Worm (Caenorhabditis elegans): ENCODE measurements around the gene C16B8.3.

Gene C16B8.3

DNA sequence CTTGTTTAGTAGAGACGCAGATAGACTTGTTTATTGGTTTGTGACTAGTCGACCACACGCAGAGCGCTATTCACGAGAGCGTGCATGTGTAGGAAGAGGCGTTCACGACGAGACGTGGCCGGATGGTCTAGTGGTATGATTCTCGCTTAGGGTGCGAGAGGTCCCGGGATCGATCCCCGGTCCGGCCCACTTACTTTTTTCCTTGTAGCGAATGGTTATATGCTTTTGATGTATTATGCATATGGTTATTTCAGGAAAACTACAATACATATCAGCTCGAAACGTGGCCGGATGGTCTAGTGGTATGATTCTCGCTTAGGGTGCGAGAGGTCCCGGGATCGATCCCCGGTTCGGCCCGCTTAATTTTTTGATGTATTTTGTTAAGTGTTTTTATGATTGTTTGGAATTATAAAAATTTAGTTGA is 1.6 kb upstream of the C16B8.3 start (continued):
- TF ChIP-seq B0019.2 (GFP tag; conservative IDR thresholded peaks at IDR 0.05) (peak; percentile 54; the same call in 1 of the 2 replicates), tbp1 (GFP tag; optimal IDR thresholded peaks at IDR 0.05) (peak; percentile 93), let-526 (GFP tag; IDR thresholded peaks at IDR 0.05) (0 out of 2 replicates have a peak, but pooled peaks have one; percentile 14), mes-4 (tag; optimal IDR thresholded peaks at IDR 0.05) (peak; percentile 19), madf-6 (GFP tag; IDR thresholded peaks at IDR 0.05) (peak; percentile 56), ztf-18 (tag; optimal IDR thresholded peaks at IDR 0.05) (peak; percentile 57), tlf-1 (GFP tag; optimal IDR thresholded peaks at IDR 0.05) (peak; percentile 33), F10E7.11 (tag; optimal IDR thresholded peaks at IDR 0.05) (no peak), ztf-6 (GFP tag; IDR thresholded peaks at IDR 0.05) (peak; percentile 62; the same call in 1 of the 2 replicates), rpc-1 (optimal IDR thresholded peaks at IDR 0.05) (peak; percentile 79), rpc-1 (tag; optimal IDR thresholded peaks at IDR 0.05) (peak; percentile 79), C06A6.2 (GFP tag; conservative IDR thresholded peaks at IDR 0.05) (no peak), B0035.1 (tag; optimal IDR thresholded peaks at IDR 0.05) (peak; percentile 61), F33H1.4 (GFP tag; IDR thresholded peaks at IDR 0.05) (0 out of 2 replicates have a peak, but pooled peaks have one; percentile 6), ceh-91 (GFP tag; IDR thresholded peaks at IDR 0.05) (peak; percentile 55), Y67H2A.10 (GFP tag; conservative IDR thresholded peaks at IDR 0.05) (no peak), B0336.3 (GFP tag; IDR thresholded peaks at IDR 0.05) (peak; percentile 70), nfyb-1 (GFP tag; IDR thresholded peaks at IDR 0.05) (peak; percentile 89), dpl-1 (GFP tag; optimal IDR thresholded peaks at IDR 0.05) (no peak), Y56A3A.18 (GFP tag; IDR thresholded peaks at IDR 0.05) (peak; percentile 88), lin-54 (GFP tag; optimal IDR thresholded peaks at IDR 0.05) (peak; percentile 66), bed-1 (GFP tag; IDR thresholded peaks at IDR 0.05) (no peak), nhr-179 (tag; optimal IDR thresholded peaks at IDR 0.05) (no peak), bed-2 (GFP tag; IDR thresholded peaks at IDR 0.05) (0 out of 2 replicates have a peak, but pooled peaks have one; percentile 60), nhr-80 (tag; optimal IDR thresholded peaks at IDR 0.05) (peak; percentile 47), ceh-100 (GFP tag; IDR thresholded peaks at IDR 0.05) (peak; percentile 29; the same call in 1 of the 2 replicates), pbrm-1 (GFP tag; IDR thresholded peaks at IDR 0.05) (peak; percentile 95), Y95B8A.8 (GFP tag; IDR thresholded peaks at IDR 0.05) (peak; percentile 76; the same call in 1 of the 2 replicates), sdz-38 (tag; optimal IDR thresholded peaks at IDR 0.05) (no peak), egl-18 (GFP tag; IDR thresholded peaks at IDR 0.05) (0 out of 2 replicates have a peak, but pooled peaks have one; percentile 70), egl-44 (GFP tag; IDR thresholded peaks at IDR 0.05) (peak; percentile 72; the same call in 1 of the 2 replicates)

DNA sequence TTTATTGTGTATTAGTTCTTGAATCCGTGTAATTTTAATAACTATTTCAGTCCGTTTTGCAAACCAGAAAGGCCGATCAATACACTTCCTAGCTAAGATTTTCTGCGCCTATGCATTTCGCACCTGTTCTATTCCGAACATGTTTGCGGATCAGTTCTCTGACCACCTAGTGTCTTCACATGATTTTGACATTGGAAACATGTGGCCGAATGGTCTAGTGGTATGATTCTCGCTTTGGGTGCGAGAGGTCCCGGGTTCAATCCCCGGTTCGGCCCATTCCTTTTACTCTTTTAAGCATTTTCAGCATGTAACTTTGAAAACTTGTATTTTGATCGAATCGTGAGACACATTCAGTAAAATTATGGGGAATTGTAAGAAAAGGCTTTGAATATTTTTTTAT is 919 bp upstream of the C16B8.3 start:
- TF ChIP-seq F37B4.10 (GFP tag; IDR thresholded peaks at IDR 0.05) (0 out of 2 replicates have a peak, but pooled peaks have one; percentile 70), D2030.7 (GFP tag; IDR thresholded peaks at IDR 0.05) (peak; percentile 70), tbp1 (GFP tag; optimal IDR thresholded peaks at IDR 0.05) (peak; percentile 91), lin-54 (GFP tag; optimal IDR thresholded peaks at IDR 0.05) (peak; percentile 10), attf-6 (GFP tag; IDR thresholded peaks at IDR 0.05) (0 out of 2 replicates have a peak, but pooled peaks have one; percentile 31), ceh-27 (GFP tag; optimal IDR thresholded peaks at IDR 0.05) (peak; percentile 39), zim-3 (tag; optimal IDR thresholded peaks at IDR 0.05) (peak; percentile 26), dpff-1 (tag; optimal IDR thresholded peaks at IDR 0.05) (no peak), mcd-1 (GFP tag; IDR thresholded peaks at IDR 0.05) (0 out of 2 replicates have a peak, but pooled peaks have one; percentile 18), F52B5.7 (tag; optimal IDR thresholded peaks at IDR 0.05) (peak; percentile 33), efl-1 (GFP tag; optimal IDR thresholded peaks at IDR 0.05) (no peak), ceh-40 (GFP tag; IDR thresholded peaks at IDR 0.05) (peak; percentile 73; the same call in 1 of the 2 replicates), mxl-1 (tag; optimal IDR thresholded peaks at IDR 0.05) (peak; percentile 70), ztf-25 (GFP tag; IDR thresholded peaks at IDR 0.05) (0 out of 2 replicates have a peak, but pooled peaks have one; percentile 62), B0261.1 (tag; optimal IDR thresholded peaks at IDR 0.05) (peak; percentile 41), madf-6 (GFP tag; IDR thresholded peaks at IDR 0.05) (peak; percentile 45; the same call in 1 of the 2 replicates), rpc-1 (optimal IDR thresholded peaks at IDR 0.05) (peak; percentile 74), rpc-1 (tag; optimal IDR thresholded peaks at IDR 0.05) (peak; percentile 77), egl-44 (GFP tag; IDR thresholded peaks at IDR 0.05) (no peak), snpc-1.3 (tag; optimal IDR thresholded peaks at IDR 0.05; ENCODE audit: insufficient read depth) (peak; percentile 33), die-1 (tag; optimal IDR thresholded peaks at IDR 0.05) (peak; percentile 41), xnd-1 (tag; optimal IDR thresholded peaks at IDR 0.05) (no peak), madf-8 (GFP tag; conservative IDR thresholded peaks at IDR 0.05) (no peak), K11D2.4 (GFP tag; IDR thresholded peaks at IDR 0.05) (peak; percentile 69; the same call in 1 of the 2 replicates)

Measured in whole organism, young adult.